Fruit fly (Drosophila melanogaster): ENCODE measurements around the gene CG2983.

CG2983 gene

dm6 chr2L:2856960-2857584 lies 9.6 kb downstream of the CG2983 start, which contains the start of gene CG2991 (continued):
- no peak for TF ChIP-seq CG10462 (GFP tag; optimal IDR thresholded peaks at IDR 0.05)
- TF ChIP-seq toy (GFP tag; IDR thresholded peaks at IDR 0.05), result no peak
- no peak for TF ChIP-seq CG10654 (GFP tag; optimal IDR thresholded peaks at IDR 0.05)
- TF ChIP-seq CG3838 (GFP tag; optimal IDR thresholded peaks at IDR 0.05), result no peak
- no peak for TF ChIP-seq CG12071 (GFP tag; optimal IDR thresholded peaks at IDR 0.05)
- TF ChIP-seq CG33557 (GFP tag; optimal IDR thresholded peaks at IDR 0.05), result no peak
- no peak for TF ChIP-seq aop (GFP tag; IDR thresholded peaks at IDR 0.05)
- TF ChIP-seq row (GFP tag; IDR thresholded peaks at IDR 0.05), result peak; percentile 60; the same call in 2 of the 3 replicates
- TF ChIP-seq Xbp1 (GFP tag; optimal IDR thresholded peaks at IDR 0.05), result peak; percentile 28
- peak; percentile 38; the same call in 1 of the 2 replicates for TF ChIP-seq CG2129 (GFP tag; IDR thresholded peaks at IDR 0.05; ENCODE audit: partially characterized antibody)
- TF ChIP-seq Chrac-16 (GFP tag; optimal IDR thresholded peaks at IDR 0.05), result no peak
- no peak for TF ChIP-seq wor (GFP tag; IDR thresholded peaks at IDR 0.05)
- TF ChIP-seq CG14667 (GFP tag; IDR thresholded peaks at IDR 0.05), result no peak
- peak; percentile 86 for TF ChIP-seq CG4617 (GFP tag; optimal IDR thresholded peaks at IDR 0.05; ENCODE audit: borderline replicate concordance)
- peak; percentile 82 for TF ChIP-seq knrl (GFP tag; IDR thresholded peaks at IDR 0.05; ENCODE audit: partially characterized antibody)
- no peak for TF ChIP-seq CG31224 (GFP tag; IDR thresholded peaks at IDR 0.05)
- TF ChIP-seq chif (GFP tag; optimal IDR thresholded peaks at IDR 0.05), result no peak
- TF ChIP-seq Doc2 (GFP tag; IDR thresholded peaks at IDR 0.05), result no peak
- TF ChIP-seq HmgZ (tag; optimal IDR thresholded peaks at IDR 0.05), result peak; percentile 80
- TF ChIP-seq CG7372 (GFP tag; IDR thresholded peaks at IDR 0.05), result no peak
- peak; percentile 87 for TF ChIP-seq Ets97D (GFP tag; optimal IDR thresholded peaks at IDR 0.05)
- no peak for TF ChIP-seq tio (GFP tag; optimal IDR thresholded peaks at IDR 0.05)
- no peak for TF ChIP-seq NK7.1 (GFP tag; optimal IDR thresholded peaks at IDR 0.05)
- TF ChIP-seq Mes4 (GFP tag; optimal IDR thresholded peaks at IDR 0.05), result no peak
- TF ChIP-seq Atf-2 (GFP tag; optimal IDR thresholded peaks at IDR 0.05), result no peak
- TF ChIP-seq CG17829 (tag; optimal IDR thresholded peaks at IDR 0.05), result peak; percentile 75
- TF ChIP-seq so (GFP tag; IDR thresholded peaks at IDR 0.05), result peak; percentile 33; the same call in 1 of the 3 replicates
- TF ChIP-seq ash1 (GFP tag; optimal IDR thresholded peaks at IDR 0.05), result no peak
- TF ChIP-seq Dbx (GFP tag; IDR thresholded peaks at IDR 0.05), result 0 out of 3 replicates have a peak, but pooled peaks have one; percentile 21
- TF ChIP-seq GATAe (GFP tag; conservative IDR thresholded peaks at IDR 0.05), result no peak
- TF ChIP-seq CG7987 (GFP tag; optimal IDR thresholded peaks at IDR 0.05), result peak; percentile 36
- TF ChIP-seq gro (GFP tag; optimal IDR thresholded peaks at IDR 0.05), result peak; percentile 48
- no peak for TF ChIP-seq luna (GFP tag; optimal IDR thresholded peaks at IDR 0.05)
- TF ChIP-seq CG1602 (GFP tag; optimal IDR thresholded peaks at IDR 0.05), result no peak
- no peak for TF ChIP-seq prd (optimal IDR thresholded peaks at IDR 0.05)
- TF ChIP-seq prd (GFP tag; IDR thresholded peaks at IDR 0.05), result no peak
- no peak for TF ChIP-seq grn (GFP tag; optimal IDR thresholded peaks at IDR 0.05)
- peak; percentile 70; the same call in 2 of the 3 replicates for TF ChIP-seq CG7963 (GFP tag; IDR thresholded peaks at IDR 0.05; ENCODE audit: partially characterized antibody)
- TF ChIP-seq Dref (GFP tag; IDR thresholded peaks at IDR 0.05), result peak; percentile 94
- TF ChIP-seq HLH54F (GFP tag; optimal IDR thresholded peaks at IDR 0.05), result peak; percentile 16
- no peak for TF ChIP-seq croc (GFP tag; conservative IDR thresholded peaks at IDR 0.05)
- no peak for TF ChIP-seq CG5953 (GFP tag; IDR thresholded peaks at IDR 0.05)
- TF ChIP-seq CG10274 (GFP tag; optimal IDR thresholded peaks at IDR 0.05), result no peak
- peak; percentile 56 for TF ChIP-seq nmo (GFP tag; optimal IDR thresholded peaks at IDR 0.05)
- no peak for TF ChIP-seq en (GFP tag; optimal IDR thresholded peaks at IDR 0.05)
- TF ChIP-seq CG13775 (GFP tag; optimal IDR thresholded peaks at IDR 0.05), result no peak
- TF ChIP-seq CG11247 (GFP tag; IDR thresholded peaks at IDR 0.05), result no peak
- TF ChIP-seq sc (optimal IDR thresholded peaks at IDR 0.05), result no peak
- no peak for TF ChIP-seq sc (GFP tag; optimal IDR thresholded peaks at IDR 0.05)
- peak; percentile 57 for TF ChIP-seq sob (GFP tag; IDR thresholded peaks at IDR 0.05)
- TF ChIP-seq crc (GFP tag; optimal IDR thresholded peaks at IDR 0.05), result no peak
- no peak for TF ChIP-seq CrebB (tag; optimal IDR thresholded peaks at IDR 0.05)

All from whole organism, embryonic.